Worm (Caenorhabditis elegans) whole organism, late embryonic: ENCODE measurements around the gene nhr-132.

Experiments used
- C08G9.2 ChIP-seq: sonication (generic microtip); optimal IDR thresholded peaks from 2 replicates; lab custom pipeline; 2016; ENCODE audit warnings: mild to moderate bottlenecking, missing genetic modification characterization, moderate library complexity, missing compliant biosample characterization
- F13H6.1 ChIP-seq: sonication (generic microtip); optimal IDR thresholded peaks from 2 replicates; lab custom pipeline; 2016; ENCODE audit warnings: missing genetic modification characterization, missing compliant biosample characterization
- K02D7.2 ChIP-seq: sonication (generic microtip); optimal IDR thresholded peaks from 2 replicates; lab custom pipeline; 2017; ENCODE audit warnings: mild to moderate bottlenecking, missing genetic modification characterization, missing compliant biosample characterization
- K09A11.1 ChIP-seq: sonication (generic microtip); optimal IDR thresholded peaks from 2 replicates; lab custom pipeline; 2017; ENCODE audit warnings: antibody characterized with exemption, mild to moderate bottlenecking, missing genetic modification characterization, missing compliant biosample characterization; ENCODE audit not compliant: insufficient read depth
- Y22D7AL.16 ChIP-seq: sonication (generic microtip); optimal IDR thresholded peaks from 2 replicates; lab custom pipeline; 2016; ENCODE audit warnings: missing genetic modification characterization, missing compliant biosample characterization
- ahr-1 ChIP-seq: sonication (generic microtip); optimal IDR thresholded peaks from 2 replicates; lab custom pipeline; 2016; ENCODE audit warnings: missing genetic modification characterization, missing compliant biosample characterization
- ceh-14 ChIP-seq: sonication (generic microtip); optimal IDR thresholded peaks from 2 replicates; lab custom pipeline; 2016; ENCODE audit warnings: missing genotype, missing genetic modification characterization, missing compliant biosample characterization
- ceh-19 ChIP-seq: fragments of 200-800 bp; sonication (Bioruptor generic); optimal IDR thresholded peaks from 2 replicates; lab custom pipeline; 2018; ENCODE audit warnings: mild to moderate bottlenecking, missing genetic modification characterization, missing compliant biosample characterization
- ceh-24 ChIP-seq: sonication (generic microtip); optimal IDR thresholded peaks from 2 replicates; lab custom pipeline; 2016; ENCODE audit warnings: mild to moderate bottlenecking, missing genetic modification characterization, missing compliant biosample characterization
- ceh-30 ChIP-seq: fragments of 150-350 bp; optimal IDR thresholded peaks from 2 replicates; lab custom pipeline; 2014; ENCODE audit warnings: missing biosample characterization, missing genetic modification characterization
- ceh-34 ChIP-seq: sonication (generic microtip); optimal IDR thresholded peaks from 2 replicates; lab custom pipeline; 2016; ENCODE audit warnings: mild to moderate bottlenecking, missing genetic modification characterization, missing compliant biosample characterization
- ceh-9 ChIP-seq: sonication (generic microtip); optimal IDR thresholded peaks from 2 replicates; lab custom pipeline; 2016; ENCODE audit warnings: mild to moderate bottlenecking, missing genetic modification characterization, inconsistent platforms, missing compliant biosample characterization
- dmd-4 ChIP-seq: sonication (generic microtip); optimal IDR thresholded peaks from 2 replicates; lab custom pipeline; 2016; ENCODE audit warnings: borderline replicate concordance, missing genetic modification characterization, missing compliant biosample characterization
- dve-1 ChIP-seq: sonication (generic microtip); optimal IDR thresholded peaks from 2 replicates; lab custom pipeline; 2017; ENCODE audit warnings: antibody characterized with exemption, mild to moderate bottlenecking, missing genetic modification characterization, missing compliant biosample characterization
- elt-2 ChIP-seq: sonication (generic microtip); optimal IDR thresholded peaks from 2 replicates; lab custom pipeline; 2016; ENCODE audit warnings: missing genetic modification reagents, missing genetic modification characterization, missing compliant biosample characterization
- fax-1 ChIP-seq: sonication (generic microtip); optimal IDR thresholded peaks from 2 replicates; lab custom pipeline; 2016; ENCODE audit warnings: missing genotype, missing genetic modification characterization, missing compliant biosample characterization
- fkh-10 ChIP-seq: fragments of 150-350 bp; optimal IDR thresholded peaks from 2 replicates; lab custom pipeline; 2014; ENCODE audit warnings: missing biosample characterization, missing genetic modification reagents, missing genetic modification characterization
- gmeb-2 ChIP-seq: sonication (generic microtip); optimal IDR thresholded peaks from 2 replicates; lab custom pipeline; 2016; ENCODE audit warnings: missing genetic modification characterization, inconsistent platforms, missing compliant biosample characterization
- hlh-13 ChIP-seq: fragments of 200-800 bp; sonication (Bioruptor generic); optimal IDR thresholded peaks from 2 replicates; lab custom pipeline; 2018; ENCODE audit warnings: mild to moderate bottlenecking, missing genetic modification characterization, missing compliant biosample characterization
- hlh-6 ChIP-seq: sonication (generic microtip); optimal IDR thresholded peaks from 2 replicates; lab custom pipeline; 2016; ENCODE audit warnings: missing genotype, missing genetic modification characterization, missing compliant biosample characterization
- lin-11 ChIP-seq: fragments of 200-800 bp; sonication (Bioruptor generic); optimal IDR thresholded peaks from 2 replicates; lab custom pipeline; 2018; ENCODE audit warnings: mild to moderate bottlenecking, missing genetic modification characterization, missing compliant biosample characterization
- nfya-1 ChIP-seq: sonication (generic microtip); optimal IDR thresholded peaks from 2 replicates; lab custom pipeline; 2017; ENCODE audit warnings: missing genetic modification characterization, mild to moderate bottlenecking, missing compliant biosample characterization, antibody characterized with exemption, moderate library complexity
- nhr-232 ChIP-seq: sonication (generic microtip); optimal IDR thresholded peaks from 2 replicates; lab custom pipeline; 2016; ENCODE audit warnings: missing genetic modification characterization, missing compliant biosample characterization
- odd-2 ChIP-seq: sonication (generic microtip); optimal IDR thresholded peaks from 2 replicates; lab custom pipeline; 2017; ENCODE audit warnings: antibody characterized with exemption, mild to moderate bottlenecking, missing genetic modification characterization, missing compliant biosample characterization
- pat-9 ChIP-seq: fragments of 200-800 bp; sonication (Bioruptor generic); optimal IDR thresholded peaks from 2 replicates; lab custom pipeline; 2018; ENCODE audit warnings: mild to moderate bottlenecking, missing genetic modification characterization, moderate library complexity, missing compliant biosample characterization
- pax-1 ChIP-seq: fragments of 150-350 bp; optimal IDR thresholded peaks from 2 replicates; lab custom pipeline; 2014; ENCODE audit warnings: missing biosample characterization, missing genetic modification characterization
- pha-2 ChIP-seq: sonication (generic microtip); optimal IDR thresholded peaks from 2 replicates; lab custom pipeline; 2017; ENCODE audit warnings: mild to moderate bottlenecking, missing genetic modification characterization, missing compliant biosample characterization
- pros-1 ChIP-seq: fragments of 150-350 bp; optimal IDR thresholded peaks from 2 replicates; lab custom pipeline; 2014; ENCODE audit warnings: missing biosample characterization, missing genetic modification reagents, missing genetic modification characterization
- rnt-1 ChIP-seq: sonication (generic microtip); optimal IDR thresholded peaks from 2 replicates; lab custom pipeline; 2016; ENCODE audit warnings: missing genetic modification characterization, missing compliant biosample characterization
- sox-4 ChIP-seq: sonication (generic microtip); optimal IDR thresholded peaks from 2 replicates; lab custom pipeline; 2017; ENCODE audit warnings: mild to moderate bottlenecking, missing genetic modification characterization, inconsistent platforms, missing compliant biosample characterization
- tbx-7 ChIP-seq: sonication (generic microtip); optimal IDR thresholded peaks from 2 replicates; lab custom pipeline; 2016; ENCODE audit warnings: missing genotype, missing genetic modification characterization, missing compliant biosample characterization
- ttx-3 ChIP-seq: sonication (generic microtip); optimal IDR thresholded peaks from 2 replicates; lab custom pipeline; 2016; ENCODE audit warnings: missing genetic modification reagents, missing genetic modification characterization, missing compliant biosample characterization
- unc-3 ChIP-seq, 2 experiments: fragments of 200-800 bp in 1 of 2; sonication (Bioruptor generic) in 1 of 2; sonication (generic microtip) in 1 of 2; conservative IDR thresholded peaks in 1 of 2; optimal IDR thresholded peaks in 1 of 2; 2 replicates each; pipeline versions ENCODE4 v1.3.6 to Lab custom; 2016 to 2022; ENCODE audit warnings: missing compliant biosample characterization in 2 of 2, missing genetic modification characterization in 2 of 2, missing genetic modification reagents in 1 of 2
- unc-55 ChIP-seq: sonication (generic microtip); optimal IDR thresholded peaks from 2 replicates; lab custom pipeline; 2017; ENCODE audit warnings: missing biosample characterization, missing genetic modification reagents, missing genetic modification characterization

nhr-132 gene

ce11 chrV:539040-539510 lies 4.8 kb downstream of the nhr-132 start, which contains the start of gene nhr-155:
Gene nhr-155 (plus strand): TSS chrV:539460.
- TF ChIP-seq C08G9.2 (tag; lab: Kevin White, UChicago) (no peak), pha-2 (tag; lab: Kevin White, UChicago) (no peak), dve-1 (tag; lab: Kevin White, UChicago) (no peak), F13H6.1 (no peak), tbx-7 (tag; lab: Kevin White, UChicago) (no peak)

ce11 chrV:541470-541869 lies 7.2 kb downstream of the nhr-132 start:
- TF ChIP-seq pros-1 (no peak), pat-9 (tag; lab: Kevin White, UChicago) (no peak), nfya-1 (tag; lab: Kevin White, UChicago) (no peak), ahr-1 (tag; lab: Kevin White, UChicago) (no peak), odd-2 (tag; lab: Kevin White, UChicago) (no peak), lin-11 (tag; lab: Kevin White, UChicago) (no peak), Y22D7AL.16 (tag; lab: Kevin White, UChicago) (no peak), C08G9.2 (tag; lab: Kevin White, UChicago) (no peak), tbx-7 (tag; lab: Kevin White, UChicago) (no peak), rnt-1 (tag; lab: Kevin White, UChicago) (no peak), ceh-30 (tag; lab: Kevin White, UChicago) (no peak)
- TF ChIP-seq, all 69 proteins: peak for 0

ce11 chrV:543169-543568 lies 8.9 kb downstream of the nhr-132 start, which contains the start of gene C14C6.3:
Gene C14C6.3 (plus strand): TSS chrV:543469.
- no peak for TF ChIP-seq ceh-19 (GFP tag; lab: Kevin White, UChicago)
- TF ChIP-seq hlh-6 (tag; lab: Kevin White, UChicago), result no peak
- no peak for TF ChIP-seq dmd-4
- no peak for TF ChIP-seq ceh-34 (tag; lab: Kevin White, UChicago)
- no peak for TF ChIP-seq pat-9 (tag; lab: Kevin White, UChicago)
- TF ChIP-seq C08G9.2 (tag; lab: Kevin White, UChicago), result no peak
- no peak for TF ChIP-seq unc-3 (GFP tag; conservative IDR thresholded peaks at IDR 0.05; lab: Robert Waterston, UW)
- TF ChIP-seq unc-3 (tag; optimal IDR thresholded peaks at IDR 0.05; lab: Kevin White, UChicago), result no peak

ce11 chrV:547980-548379 lies 13.7 kb downstream of the nhr-132 start, which contains the start of gene C14C6.6:
Gene C14C6.6 (minus strand): TSS chrV:548080.
- no peak for TF ChIP-seq sox-4 (tag; lab: Kevin White, UChicago)
- TF ChIP-seq unc-3 (GFP tag; conservative IDR thresholded peaks at IDR 0.05; lab: Robert Waterston, UW), result no peak
- TF ChIP-seq unc-3 (tag; optimal IDR thresholded peaks at IDR 0.05; lab: Kevin White, UChicago), result no peak
- no peak for TF ChIP-seq K09A11.1 (tag; lab: Kevin White, UChicago)
- no peak for TF ChIP-seq nhr-232 (tag; lab: Kevin White, UChicago)
- no peak for TF ChIP-seq pros-1
- TF ChIP-seq elt-2 (tag; lab: Kevin White, UChicago), result no peak
- TF ChIP-seq ttx-3 (tag; lab: Kevin White, UChicago), result no peak
- TF ChIP-seq dmd-4, result no peak
- TF ChIP-seq unc-55, result no peak
- TF ChIP-seq ceh-14 (tag; lab: Kevin White, UChicago), result no peak
- no peak for TF ChIP-seq hlh-13 (GFP tag; lab: Kevin White, UChicago)
- no peak for TF ChIP-seq pax-1 (tag; lab: Kevin White, UChicago)
- no peak for TF ChIP-seq K02D7.2 (tag; lab: Kevin White, UChicago)
- TF ChIP-seq fax-1 (tag; lab: Kevin White, UChicago), result no peak
- TF ChIP-seq fkh-10 (GFP tag; lab: Kevin White, UChicago), result no peak
- TF ChIP-seq ceh-24 (tag; lab: Kevin White, UChicago), result no peak
- TF ChIP-seq ceh-19 (GFP tag; lab: Kevin White, UChicago), result no peak
- no peak for TF ChIP-seq ceh-9
- TF ChIP-seq ceh-34 (tag; lab: Kevin White, UChicago), result no peak
- no peak for TF ChIP-seq gmeb-2 (tag; lab: Kevin White, UChicago)
